Fruit fly (Drosophila melanogaster) S2 (cell line): ENCODE measurements around the gene CG12075.

Experiments used
- CG8478 ChIP-seq: fragments of >200 bp; optimal IDR thresholded peaks from 2 replicates; lab custom pipeline; 2018
- CTCF ChIP-seq, 2 experiments: fragments of >200 bp; optimal IDR thresholded peaks; 2 replicates each; lab custom pipeline; 2018

DNA sequence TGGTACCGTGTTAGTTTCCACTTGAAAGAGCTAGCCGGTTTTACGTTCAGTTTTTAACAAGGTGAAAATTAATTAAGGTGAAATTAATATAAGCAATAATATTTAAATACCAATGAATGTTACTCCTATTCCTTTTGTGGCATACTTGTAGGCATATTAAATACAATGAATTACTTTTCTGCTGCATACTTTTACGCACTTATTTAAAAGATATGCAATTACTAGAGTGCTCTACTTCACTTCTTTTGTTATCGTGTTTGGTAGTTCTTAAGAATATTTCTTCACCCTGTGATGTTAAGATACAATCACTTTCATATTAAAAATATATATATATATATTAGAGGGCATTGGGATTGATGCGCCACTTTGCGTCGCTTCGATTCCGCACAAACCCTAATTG lies 73.8 kb downstream of the CG12075 start:
- no peak for TF ChIP-seq CG8478
- no peak for TF ChIP-seq CTCF (optimal IDR thresholded peaks at IDR 0.05; lab: Kevin White, UChicago)
